Worm (Caenorhabditis elegans) whole organism, early embryonic: ENCODE results near the gene H03E18.2.

Source experiments
- B0310.2 ChIP-seq: sonication (generic microtip); optimal IDR thresholded peaks from 2 replicates; lab custom pipeline; 2016; ENCODE audit warnings: mild to moderate bottlenecking, missing genetic modification characterization, missing compliant biosample characterization
- F13C5.2 ChIP-seq: sonication (generic microtip); optimal IDR thresholded peaks from 2 replicates; lab custom pipeline; 2017; ENCODE audit warnings: mild to moderate bottlenecking, missing genetic modification characterization, inconsistent platforms, missing compliant biosample characterization
- aly-1 ChIP-seq: sonication (generic microtip); optimal IDR thresholded peaks from 2 replicates; lab custom pipeline; 2016; ENCODE audit warnings: missing genetic modification characterization, missing compliant biosample characterization
- ama-1 ChIP-seq: fragments of 150-350 bp; optimal IDR thresholded peaks from 2 replicates; lab custom pipeline; 2014
- ceh-13 ChIP-seq: fragments of 200-800 bp; sonication (Bioruptor generic); optimal IDR thresholded peaks from 2 replicates; lab custom pipeline; 2018; ENCODE audit warnings: mild to moderate bottlenecking, missing genetic modification characterization, missing compliant biosample characterization
- ceh-36 ChIP-seq: sonication (generic microtip); optimal IDR thresholded peaks from 2 replicates; lab custom pipeline; 2016; ENCODE audit warnings: missing genetic modification characterization, inconsistent platforms, missing compliant biosample characterization
- flt-1 ChIP-seq: fragments of 200-800 bp; sonication (Bioruptor generic); IDR thresholded peaks from 2 replicates; pipeline ENCODE4 v1.3.6; 2022; ENCODE audit warnings: missing genetic modification characterization, missing compliant biosample characterization
- hmbx-1 ChIP-seq: sonication (generic microtip); optimal IDR thresholded peaks from 2 replicates; lab custom pipeline; 2016; ENCODE audit warnings: mild to moderate bottlenecking, missing genetic modification characterization, missing compliant biosample characterization
- hmg-4 ChIP-seq: fragments of 200-800 bp; sonication (Bioruptor generic); optimal IDR thresholded peaks from 2 replicates; lab custom pipeline; 2018; ENCODE audit warnings: mild to moderate bottlenecking, missing genetic modification characterization, missing compliant biosample characterization
- hnd-1 ChIP-seq: sonication (generic microtip); optimal IDR thresholded peaks from 2 replicates; lab custom pipeline; 2016; ENCODE audit warnings: missing genetic modification characterization, missing compliant biosample characterization
- pes-1 ChIP-seq: fragments of 200-800 bp; sonication (Bioruptor generic); IDR thresholded peaks from 2 replicates; pipeline ENCODE4 v1.3.6; 2022; ENCODE audit warnings: missing genetic modification reagents, missing genetic modification characterization, missing compliant biosample characterization
- sea-1 ChIP-seq: fragments of 200-800 bp; sonication (Bioruptor generic); conservative IDR thresholded peaks from 2 replicates; pipeline ENCODE4 v1.3.6; 2022; ENCODE audit warnings: missing genetic modification characterization, missing compliant biosample characterization
- tbx-11 ChIP-seq: fragments of 200-800 bp; sonication (Bioruptor generic); IDR thresholded peaks from 2 replicates; pipeline ENCODE4 v1.3.6; 2022; ENCODE audit warnings: missing genetic modification characterization, missing compliant biosample characterization
- tra-4 ChIP-seq: sonication (generic microtip); optimal IDR thresholded peaks from 2 replicates; lab custom pipeline; 2017; ENCODE audit warnings: missing genetic modification characterization, missing compliant biosample characterization

- TF ChIP-seq ama-1 (lab: Kevin White, UChicago), result no peak
- no peak for TF ChIP-seq ceh-36 (tag; lab: Kevin White, UChicago)
- no peak for TF ChIP-seq tbx-11 (GFP tag; lab: Robert Waterston, UW)
- no peak for TF ChIP-seq ceh-13
- TF ChIP-seq flt-1, result no peak
- no peak for TF ChIP-seq hnd-1 (tag; lab: Kevin White, UChicago)
- no peak for TF ChIP-seq pes-1 (GFP tag; lab: Robert Waterston, UW)
- TF ChIP-seq hmbx-1 (tag; lab: Kevin White, UChicago), result no peak
- TF ChIP-seq tra-4 (tag; lab: Kevin White, UChicago), result no peak
- no peak for TF ChIP-seq aly-1
- no peak for TF ChIP-seq hmg-4
- no peak for TF ChIP-seq sea-1
- TF ChIP-seq F13C5.2 (tag; lab: Kevin White, UChicago), result no peak
- no peak for TF ChIP-seq B0310.2 (tag; lab: Kevin White, UChicago)
Observed at ce11 chrX:8567166-8567565, 46.9 kb upstream of the H03E18.2 start.
